Fruit fly (Drosophila melanogaster): ENCODE results near the gene ppk22.

The ppk22 gene

DNA sequence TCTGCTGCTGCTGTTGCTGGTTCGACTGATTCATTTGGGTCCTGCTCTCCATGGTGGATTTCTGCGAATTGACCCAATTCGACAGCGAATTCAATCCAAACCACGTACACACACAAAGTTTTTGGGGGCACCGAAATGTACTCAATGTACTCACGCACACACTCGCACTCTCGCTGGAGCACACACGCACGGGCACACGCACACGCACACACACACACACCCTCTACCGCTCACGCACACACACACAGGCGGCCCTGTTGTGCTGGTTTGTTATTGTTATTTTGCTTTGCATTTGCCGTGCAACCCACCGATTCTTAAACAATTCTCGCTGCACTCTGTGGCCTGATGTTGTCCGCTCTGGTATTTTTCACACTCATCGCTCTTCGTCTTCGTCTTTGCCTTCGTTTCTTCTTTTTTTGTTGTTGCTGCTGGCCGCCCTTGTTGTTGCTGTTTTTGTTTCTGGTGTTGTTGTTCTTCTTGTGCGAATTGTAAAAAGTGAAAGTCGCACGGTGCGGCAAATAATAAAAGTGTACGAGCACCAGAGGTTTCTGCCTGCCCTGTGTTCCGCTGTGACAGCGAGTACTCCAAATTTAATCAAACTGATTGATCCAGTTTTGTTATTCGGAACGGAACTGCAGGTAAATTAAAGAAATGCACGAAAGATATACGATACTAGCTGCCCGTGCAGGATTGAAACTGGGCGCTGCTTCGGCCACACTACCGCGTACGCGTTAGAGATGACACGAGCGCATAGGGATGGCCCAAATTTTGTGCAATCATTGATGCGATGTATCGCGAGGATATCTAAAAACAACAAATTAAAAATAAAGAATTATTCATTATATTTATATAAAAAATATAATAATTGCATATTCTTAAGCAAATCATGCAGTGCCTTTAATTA lies 16.6 kb upstream of the ppk22 start, which contains the start of gene CG3744 (continued):
- TF ChIP-seq CG4820 (GFP tag; optimal IDR thresholded peaks at IDR 0.05) (peak; percentile 81), Hr51 (GFP tag; optimal IDR thresholded peaks at IDR 0.05) (peak; percentile 79 to 87), eve (GFP tag; optimal IDR thresholded peaks at IDR 0.05) (no peak), CG17186 (GFP tag; optimal IDR thresholded peaks at IDR 0.05) (peak; percentile 55), CG10959 (GFP tag; IDR thresholded peaks at IDR 0.05) (peak; percentile 88), pan (optimal IDR thresholded peaks at IDR 0.05) (no peak), pan (GFP tag; optimal IDR thresholded peaks at IDR 0.05 in 1 of 2, IDR thresholded peaks at IDR 0.05 in 1 of 2) (peak in 1 of 2 experiments; percentile 95), mirr (GFP tag; optimal IDR thresholded peaks at IDR 0.05) (peak; percentile 74), Doc2 (GFP tag; IDR thresholded peaks at IDR 0.05) (peak; percentile 46), vvl (GFP tag; IDR thresholded peaks at IDR 0.05) (peak; percentile 98), CG11696 (GFP tag; IDR thresholded peaks at IDR 0.05) (peak; percentile 81), gce (GFP tag; IDR thresholded peaks at IDR 0.05) (peak; percentile 87), Opbp (GFP tag; IDR thresholded peaks at IDR 0.05; ENCODE audit: partially characterized antibody) (peak; percentile 94), CG16815 (GFP tag; optimal IDR thresholded peaks at IDR 0.05) (peak; percentile 86), CG2120 (GFP tag; optimal IDR thresholded peaks at IDR 0.05) (peak; percentile 92), CG15601 (tag; optimal IDR thresholded peaks at IDR 0.05) (peak; percentile 80), peb (GFP tag; IDR thresholded peaks at IDR 0.05) (peak; percentile 78), ash1 (GFP tag; optimal IDR thresholded peaks at IDR 0.05) (peak; percentile 70), CG10979 (tag; optimal IDR thresholded peaks at IDR 0.05) (peak; percentile 84), Med (GFP tag) (peak; percentile 95), abd-A (tag; optimal IDR thresholded peaks at IDR 0.05) (no peak), NFAT (GFP tag; IDR thresholded peaks at IDR 0.05) (peak; percentile 99), CG7357 (GFP tag; IDR thresholded peaks at IDR 0.05) (peak; percentile 79), CG14667 (GFP tag; IDR thresholded peaks at IDR 0.05) (peak; percentile 92), croc (GFP tag; conservative IDR thresholded peaks at IDR 0.05) (peak; percentile 79), wor (GFP tag; IDR thresholded peaks at IDR 0.05) (peak; percentile 82), HmgZ (tag; optimal IDR thresholded peaks at IDR 0.05) (peak; percentile 73), CG18599 (GFP tag; optimal IDR thresholded peaks at IDR 0.05) (peak; percentile 93), amos (GFP tag; IDR thresholded peaks at IDR 0.05; ENCODE audit: partially characterized antibody) (peak; percentile 94), D19A (tag; optimal IDR thresholded peaks at IDR 0.05) (peak; percentile 80), Rfx (GFP tag; IDR thresholded peaks at IDR 0.05) (peak; percentile 99), CG7987 (GFP tag; optimal IDR thresholded peaks at IDR 0.05) (peak; percentile 52), CG18764 (GFP tag; optimal IDR thresholded peaks at IDR 0.05) (peak; percentile 81), CG8765 (GFP tag; IDR thresholded peaks at IDR 0.05) (peak; percentile 92), btn (GFP tag; optimal IDR thresholded peaks at IDR 0.05) (no peak), Mes4 (GFP tag; optimal IDR thresholded peaks at IDR 0.05) (no peak), exex (tag; optimal IDR thresholded peaks at IDR 0.05) (no peak), tin (GFP tag; optimal IDR thresholded peaks at IDR 0.05) (peak; percentile 95), p53 (GFP tag; optimal IDR thresholded peaks at IDR 0.05) (no peak), CG2116 (GFP tag; optimal IDR thresholded peaks at IDR 0.05) (peak; percentile 67), org-1 (GFP tag; optimal IDR thresholded peaks at IDR 0.05) (peak; percentile 58), CG10431 (GFP tag; optimal IDR thresholded peaks at IDR 0.05) (peak; percentile 48), CG12659 (GFP tag; optimal IDR thresholded peaks at IDR 0.05) (peak; percentile 93), mld (GFP tag; IDR thresholded peaks at IDR 0.05; ENCODE audit: partially characterized antibody) (peak; percentile 84), fd102C (GFP tag; optimal IDR thresholded peaks at IDR 0.05) (no peak), CG32532 (GFP tag; IDR thresholded peaks at IDR 0.05) (peak; percentile 97), CG3726 (GFP tag; IDR thresholded peaks at IDR 0.05) (peak; percentile 84), CG15269 (tag; optimal IDR thresholded peaks at IDR 0.05) (peak; percentile 90), CG12219 (GFP tag; optimal IDR thresholded peaks at IDR 0.05) (peak; percentile 67)
